Fruit fly (Drosophila melanogaster): ENCODE results near the gene MTA1-like.

DNA sequence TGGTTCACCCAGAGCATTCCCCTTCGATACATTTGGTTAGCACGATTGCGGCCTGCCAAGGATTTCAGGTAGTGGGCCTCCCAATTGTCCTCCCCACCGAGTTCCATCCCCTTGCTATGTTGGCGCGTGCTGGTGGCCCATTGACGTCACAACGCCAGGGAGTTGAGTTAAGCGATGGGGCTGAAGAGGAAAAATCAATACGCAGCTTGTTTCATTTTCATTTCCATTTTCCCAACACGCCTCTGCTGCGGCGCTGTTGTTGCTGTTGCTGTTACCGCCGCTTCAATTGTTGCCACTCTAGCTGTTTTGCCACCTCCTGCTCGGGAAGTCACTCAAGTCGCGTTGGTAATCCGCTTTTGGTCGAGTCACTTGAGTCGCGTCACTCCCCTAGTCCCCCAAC is 42.5 kb upstream of the MTA1-like start:
- TF ChIP-seq EcR (GFP tag; optimal IDR thresholded peaks at IDR 0.05) (no peak), CG9948 (tag; optimal IDR thresholded peaks at IDR 0.05) (no peak), CG13204 (GFP tag; optimal IDR thresholded peaks at IDR 0.05) (no peak), Pif1A (GFP tag; optimal IDR thresholded peaks at IDR 0.05) (no peak), Snoo (tag; optimal IDR thresholded peaks at IDR 0.05) (no peak), CG10348 (GFP tag; IDR thresholded peaks at IDR 0.05) (no peak), D1 (tag; optimal IDR thresholded peaks at IDR 0.05) (no peak), CG12605 (GFP tag; IDR thresholded peaks at IDR 0.05) (no peak), CG34367 (tag; optimal IDR thresholded peaks at IDR 0.05) (no peak), CG8301 (tag; optimal IDR thresholded peaks at IDR 0.05) (no peak), fd96Ca (GFP tag; IDR thresholded peaks at IDR 0.05) (no peak), rn (GFP tag; IDR thresholded peaks at IDR 0.05) (no peak), gl (tag; optimal IDR thresholded peaks at IDR 0.05) (no peak), CG8159 (tag; optimal IDR thresholded peaks at IDR 0.05) (no peak)
